Fruit fly (Drosophila melanogaster): Measurements from ENCODE around the gene Rel.

Gene Rel

DNA sequence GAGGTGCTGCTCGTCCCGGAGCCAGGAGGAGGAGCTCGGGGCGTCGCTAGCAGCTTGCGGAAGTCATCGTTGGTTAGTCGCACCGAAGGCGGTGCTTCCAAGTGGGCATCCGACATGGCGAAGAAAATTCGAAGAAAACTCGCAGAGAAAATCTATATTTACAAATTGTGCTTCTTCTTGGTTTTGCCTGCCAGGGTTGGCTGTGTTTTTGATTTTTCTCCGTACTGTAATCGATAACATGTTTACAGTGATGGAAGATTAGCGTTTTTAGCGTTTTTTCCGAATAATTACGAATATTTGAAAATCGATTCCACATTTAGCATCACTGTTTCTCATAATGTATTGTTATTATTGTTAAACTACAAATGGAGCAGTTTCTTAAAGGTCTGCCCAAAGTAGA lies 17.1 kb upstream of the Rel start, which contains the start of the genes beag and Ada (continued):
- TF ChIP-seq CG7556 (GFP tag; optimal IDR thresholded peaks at IDR 0.05): peak; percentile 27
- TF ChIP-seq Opbp (GFP tag; IDR thresholded peaks at IDR 0.05; ENCODE audit: partially characterized antibody): peak; percentile 40; the same call in 1 of the 3 replicates
- TF ChIP-seq psq (GFP tag; optimal IDR thresholded peaks at IDR 0.05): peak; percentile 16
- peak; percentile 34 for TF ChIP-seq CG15696 (tag; optimal IDR thresholded peaks at IDR 0.05)
- TF ChIP-seq CG4424 (GFP tag; optimal IDR thresholded peaks at IDR 0.05): peak; percentile 36
- TF ChIP-seq B-H2 (GFP tag; optimal IDR thresholded peaks at IDR 0.05): peak; percentile 60
- TF ChIP-seq vvl (GFP tag; IDR thresholded peaks at IDR 0.05): peak; percentile 52
- peak; percentile 52; the same call in 1 of the 2 replicates for TF ChIP-seq CG3847 (GFP tag; IDR thresholded peaks at IDR 0.05)
- TF ChIP-seq CG13287 (GFP tag; IDR thresholded peaks at IDR 0.05; ENCODE audit: partially characterized antibody): peak; percentile 74
- TF ChIP-seq sob (GFP tag; IDR thresholded peaks at IDR 0.05): peak; percentile 52; the same call in 1 of the 2 replicates
- peak; percentile 29 for TF ChIP-seq CG10979 (tag; optimal IDR thresholded peaks at IDR 0.05)
- TF ChIP-seq hkb (optimal IDR thresholded peaks at IDR 0.05): no peak
- 0 out of 2 replicates have a peak, but pooled peaks have one; percentile 14 for TF ChIP-seq hkb (GFP tag; IDR thresholded peaks at IDR 0.05)
- peak; percentile 66 for TF ChIP-seq zen (tag; optimal IDR thresholded peaks at IDR 0.05)
- TF ChIP-seq Myb (GFP tag; optimal IDR thresholded peaks at IDR 0.05): peak; percentile 40
- TF ChIP-seq CG4730 (GFP tag; IDR thresholded peaks at IDR 0.05): peak; percentile 8; the same call in 1 of the 2 replicates
- peak; percentile 34; the same call in 1 of the 3 replicates for TF ChIP-seq knrl (GFP tag; IDR thresholded peaks at IDR 0.05; ENCODE audit: partially characterized antibody)
- 0 out of 2 replicates have a peak, but pooled peaks have one; percentile 18 for TF ChIP-seq inv (GFP tag; IDR thresholded peaks at IDR 0.05; ENCODE audit: partially characterized antibody)
- TF ChIP-seq CG11398 (GFP tag; optimal IDR thresholded peaks at IDR 0.05): no peak
- peak; percentile 42; the same call in 1 of the 2 replicates for TF ChIP-seq CG14014 (GFP tag; IDR thresholded peaks at IDR 0.05)
- peak; percentile 84 for TF ChIP-seq CG9932 (GFP tag; IDR thresholded peaks at IDR 0.05)
- TF ChIP-seq CG30020 (tag; optimal IDR thresholded peaks at IDR 0.05): peak; percentile 68
- TF ChIP-seq CG3065 (GFP tag; optimal IDR thresholded peaks at IDR 0.05): peak; percentile 43
- TF ChIP-seq CG4707 (GFP tag; optimal IDR thresholded peaks at IDR 0.05): no peak
- peak; percentile 39 for TF ChIP-seq CoRest (tag; optimal IDR thresholded peaks at IDR 0.05)
- TF ChIP-seq sens-2 (GFP tag; IDR thresholded peaks at IDR 0.05): no peak
- TF ChIP-seq CG7987 (GFP tag; optimal IDR thresholded peaks at IDR 0.05): peak; percentile 15
- peak; percentile 71 for TF ChIP-seq E2f2 (GFP tag; IDR thresholded peaks at IDR 0.05)
- peak; percentile 6 for TF ChIP-seq ftz-f1 (GFP tag; optimal IDR thresholded peaks at IDR 0.05)
- TF ChIP-seq CG11247 (GFP tag; IDR thresholded peaks at IDR 0.05): no peak
- peak; percentile 91 for TF ChIP-seq MESR4 (GFP tag; optimal IDR thresholded peaks at IDR 0.05)
- TF ChIP-seq Poxn (GFP tag; IDR thresholded peaks at IDR 0.05): no peak
- peak; percentile 51 for TF ChIP-seq zfh2 (GFP tag; optimal IDR thresholded peaks at IDR 0.05)
- TF ChIP-seq CG13424 (tag; optimal IDR thresholded peaks at IDR 0.05): peak; percentile 57
- peak; percentile 2 for TF ChIP-seq ERR (GFP tag; optimal IDR thresholded peaks at IDR 0.05)

DNA sequence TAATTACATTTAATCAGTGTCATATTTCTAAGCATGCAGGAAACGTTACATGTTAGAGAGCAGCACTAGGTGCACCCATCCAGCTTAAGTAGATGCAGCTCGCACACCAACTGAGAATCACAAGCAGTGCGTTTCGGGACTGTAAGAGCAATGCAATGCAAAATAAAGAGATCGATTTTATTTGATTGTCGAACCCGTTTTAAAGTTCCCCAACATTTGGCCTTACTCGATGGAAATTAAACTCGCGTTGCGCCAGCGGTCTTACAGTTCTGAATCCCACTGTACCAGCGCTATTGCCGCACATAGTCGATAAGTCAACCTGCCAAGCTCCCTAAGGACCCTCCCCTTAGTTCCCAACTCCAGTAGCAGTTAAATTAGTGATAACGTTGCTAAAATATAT lies 15.0 kb upstream of the Rel start:
- no peak for TF ChIP-seq dan (GFP tag; IDR thresholded peaks at IDR 0.05)
- no peak for TF ChIP-seq lab (GFP tag; optimal IDR thresholded peaks at IDR 0.05)
- TF ChIP-seq Mrtf (GFP tag; IDR thresholded peaks at IDR 0.05): 0 out of 3 replicates have a peak, but pooled peaks have one; percentile 22
- TF ChIP-seq Drgx (GFP tag; IDR thresholded peaks at IDR 0.05): peak; percentile 66
- no peak for TF ChIP-seq Dll (GFP tag; IDR thresholded peaks at IDR 0.05; ENCODE audit: partially characterized antibody)
- TF ChIP-seq oc (tag; optimal IDR thresholded peaks at IDR 0.05): no peak
- TF ChIP-seq pan (optimal IDR thresholded peaks at IDR 0.05): no peak
- peak in 1 of 2 experiments; percentile 12 for TF ChIP-seq pan (GFP tag; optimal IDR thresholded peaks at IDR 0.05 in 1 of 2, IDR thresholded peaks at IDR 0.05 in 1 of 2)
- no peak for TF ChIP-seq prd (optimal IDR thresholded peaks at IDR 0.05)
- TF ChIP-seq prd (GFP tag; IDR thresholded peaks at IDR 0.05): peak; percentile 22; the same call in 1 of the 3 replicates
- TF ChIP-seq onecut (GFP tag; IDR thresholded peaks at IDR 0.05): no peak
- no peak for TF ChIP-seq Hand (GFP tag; optimal IDR thresholded peaks at IDR 0.05)
- no peak for TF ChIP-seq CG8290 (GFP tag; optimal IDR thresholded peaks at IDR 0.05)
- peak in 1 of 2 experiments; percentile 7 for TF ChIP-seq CG8290 (tag; optimal IDR thresholded peaks at IDR 0.05)
- peak in 1 of 2 experiments; percentile 5 for TF ChIP-seq bsh (GFP tag; optimal IDR thresholded peaks at IDR 0.05)
- TF ChIP-seq CG10979 (tag; optimal IDR thresholded peaks at IDR 0.05): peak; percentile 0
- no peak for TF ChIP-seq otp (GFP tag; IDR thresholded peaks at IDR 0.05)
- no peak for TF ChIP-seq B-H1 (GFP tag; IDR thresholded peaks at IDR 0.05)
- TF ChIP-seq CG4617 (GFP tag; optimal IDR thresholded peaks at IDR 0.05; ENCODE audit: borderline replicate concordance): no peak
